Worm (Caenorhabditis elegans) whole organism, L1 larva: ENCODE data around the gene F46G11.6.

Experiments used
- dsc-1 ChIP-seq: sonication (generic microtip); optimal IDR thresholded peaks from 2 replicates; lab custom pipeline; 2016; ENCODE audit warnings: mild to moderate bottlenecking, missing genetic modification characterization, missing compliant biosample characterization
- lin-14 ChIP-seq: fragments of 200-800 bp; sonication (Bioruptor generic); optimal IDR thresholded peaks from 2 replicates; lab custom pipeline; 2018; ENCODE audit warnings: mild to moderate bottlenecking, missing genetic modification characterization, moderate library complexity, missing compliant biosample characterization
- nhr-11 ChIP-seq: fragments of 150-350 bp; optimal IDR thresholded peaks from 2 replicates; lab custom pipeline; 2014; ENCODE audit warnings: missing biosample characterization, missing genetic modification characterization
- snu-23 ChIP-seq: sonication (generic microtip); optimal IDR thresholded peaks from 2 replicates; lab custom pipeline; 2016; ENCODE audit warnings: missing genetic modification characterization, missing compliant biosample characterization

ce11 chrX:5810677-5811076 lies 24.4 kb downstream of the F46G11.6 start:
- TF ChIP-seq snu-23 (GFP tag; lab: Kevin White, UChicago) (peak; percentile 31), lin-14 (peak; percentile 83), dsc-1 (tag; lab: Kevin White, UChicago) (no peak), nhr-11 (tag; lab: Kevin White, UChicago) (no peak)
